Fruit fly (Drosophila melanogaster) whole organism, embryonic: ENCODE measurements around the gene CG1024.

Experiments used
- CG10366 ChIP-seq: fragments of 200-800 bp; sonication (Bioruptor generic); IDR thresholded peaks from 2 replicates; pipeline ENCODE4 v1.3.6; 2022; ENCODE audit warnings: missing biosample characterization, missing genetic modification characterization
- CG10543 ChIP-seq: fragments of 200-800 bp; sonication (Bioruptor generic); optimal IDR thresholded peaks from 3 replicates; lab custom pipeline; 2017; ENCODE audit warnings: missing biosample characterization, mild to moderate bottlenecking, missing genetic modification characterization, moderate library complexity
- CG12155 ChIP-seq: fragments of 200-800 bp; sonication (Bioruptor generic); optimal IDR thresholded peaks from 3 replicates; lab custom pipeline; 2016; ENCODE audit warnings: missing biosample characterization, missing genetic modification characterization
- CG12769 ChIP-seq: fragments of 200-800 bp; sonication (Bioruptor generic); optimal IDR thresholded peaks from 2 replicates; lab custom pipeline; 2019; ENCODE audit warnings: missing biosample characterization, mild to moderate bottlenecking, missing genetic modification characterization, moderate library complexity
- CG1602 ChIP-seq: fragments of 200-800 bp; sonication (Bioruptor generic); optimal IDR thresholded peaks from 3 replicates; lab custom pipeline; 2016; ENCODE audit warnings: missing biosample characterization, missing genetic modification characterization
- CG33213 ChIP-seq: fragments of 200-800 bp; sonication (Bioruptor generic); optimal IDR thresholded peaks from 3 replicates; lab custom pipeline; 2016; ENCODE audit warnings: missing biosample characterization, missing genetic modification characterization
- CG34376 ChIP-seq: fragments of 200-800 bp; sonication (Bioruptor generic); optimal IDR thresholded peaks from 2 replicates; lab custom pipeline; 2018; ENCODE audit warnings: missing biosample characterization, mild to moderate bottlenecking, missing genetic modification characterization
- Chrac-16 ChIP-seq: fragments of 200-800 bp; sonication (Bioruptor generic); optimal IDR thresholded peaks from 3 replicates; lab custom pipeline; 2016; ENCODE audit warnings: missing biosample characterization, missing genetic modification characterization
- D19A ChIP-seq: fragments of 200-800 bp; optimal IDR thresholded peaks from 3 replicates; lab custom pipeline; 2019; ENCODE audit warnings: missing biosample characterization, mild to moderate bottlenecking, missing genetic modification characterization, moderate library complexity
- Ets65A ChIP-seq: fragments of 200-800 bp; sonication (Bioruptor generic); peaks from one replicate; lab custom pipeline; 2016; ENCODE audit warnings: missing biosample characterization, missing genetic modification characterization
- Fer2 ChIP-seq: fragments of 200-800 bp; sonication (Bioruptor generic); optimal IDR thresholded peaks from 2 replicates; lab custom pipeline; 2018; ENCODE audit warnings: missing biosample characterization, mild to moderate bottlenecking, missing genetic modification characterization, moderate library complexity
- Hr51 ChIP-seq, 2 experiments: fragments of 200-800 bp; sonication (Bioruptor generic); optimal IDR thresholded peaks; 2 replicates in 1 of 2; 3 replicates in 1 of 2; lab custom pipeline; 2016 to 2018; ENCODE audit warnings: missing biosample characterization in 2 of 2, missing genetic modification characterization in 2 of 2, mild to moderate bottlenecking in 1 of 2, moderate library complexity in 1 of 2
- Hr78 ChIP-seq, 2 experiments: fragments of 200-800 bp in 1 of 2; fragments of >200 bp in 1 of 2; sonication (Bioruptor generic) in 1 of 2; optimal IDR thresholded peaks; 2 replicates each; lab custom pipeline; 2017 to 2019; ENCODE audit warnings: missing biosample characterization in 2 of 2, missing genetic modification characterization in 2 of 2, mild to moderate bottlenecking in 1 of 2, moderate library complexity in 1 of 2
- MBD-R2 ChIP-seq: fragments of 200-800 bp; sonication (Bioruptor generic); IDR thresholded peaks from 2 replicates; pipeline ENCODE4 v1.3.6; 2022; ENCODE audit warnings: missing biosample characterization, missing genetic modification characterization
- Med ChIP-seq: fragments of 200-800 bp; sonication (Bioruptor generic); peaks from one replicate; lab custom pipeline; 2016; ENCODE audit warnings: missing biosample characterization, missing genetic modification characterization, mild to moderate bottlenecking, inconsistent platforms, moderate library complexity
- Pdp1 ChIP-seq, 2 experiments: fragments of 200-800 bp; sonication (Bioruptor generic); optimal IDR thresholded peaks; 3 replicates each; lab custom pipeline; 2016; ENCODE audit warnings: missing biosample characterization in 2 of 2, missing genetic modification characterization in 2 of 2, mild to moderate bottlenecking in 1 of 2, moderate library complexity in 1 of 2
- Sox100B ChIP-seq: fragments of 200-800 bp; sonication (Bioruptor generic); optimal IDR thresholded peaks from 3 replicates; lab custom pipeline; 2018; ENCODE audit warnings: missing biosample characterization, mild to moderate bottlenecking, missing genetic modification characterization
- TFAM ChIP-seq: fragments of 200-800 bp; sonication (Bioruptor generic); optimal IDR thresholded peaks from 2 replicates; lab custom pipeline; 2017; ENCODE audit warnings: missing biosample characterization, missing genetic modification characterization, inconsistent platforms
- Taf1 ChIP-seq: fragments of 200-800 bp; sonication (Bioruptor generic); IDR thresholded peaks from 2 replicates; pipeline ENCODE4 v1.3.6; 2022; ENCODE audit warnings: missing biosample characterization, missing genetic modification characterization
- bbx ChIP-seq: fragments of 200-800 bp; sonication (Bioruptor generic); IDR thresholded peaks from 2 replicates; pipeline ENCODE4 v1.3.6; 2022; ENCODE audit warnings: missing biosample characterization, missing genetic modification characterization; ENCODE audit not compliant: partially characterized antibody
- cg ChIP-seq: fragments of 200-800 bp; sonication (Bioruptor generic); optimal IDR thresholded peaks from 3 replicates; lab custom pipeline; 2019; ENCODE audit warnings: missing biosample characterization, mild to moderate bottlenecking, missing genetic modification characterization, moderate library complexity
- chinmo ChIP-seq: fragments of 200-800 bp; sonication (Bioruptor generic); IDR thresholded peaks from 4 replicates; pipeline ENCODE4 v1.3.6; 2022; ENCODE audit warnings: missing biosample characterization, missing genetic modification characterization; ENCODE audit not compliant: partially characterized antibody
- corto ChIP-seq: fragments of 200-800 bp; sonication (Bioruptor generic); optimal IDR thresholded peaks from 2 replicates; lab custom pipeline; 2016; ENCODE audit warnings: missing biosample characterization, mild to moderate bottlenecking, missing genetic modification characterization, moderate library complexity
- crol ChIP-seq: fragments of 200-800 bp; sonication (Bioruptor generic); IDR thresholded peaks from 2 replicates; pipeline ENCODE4 v1.3.6; 2022; ENCODE audit warnings: missing biosample characterization, missing genetic modification characterization
- disco-r ChIP-seq: fragments of 200-800 bp; sonication (Bioruptor generic); optimal IDR thresholded peaks from 2 replicates; lab custom pipeline; 2016; ENCODE audit warnings: missing biosample characterization, missing genetic modification characterization
- eve ChIP-seq, 2 experiments: fragments of >200 bp; optimal IDR thresholded peaks; 2 replicates each; lab custom pipeline; 2017; ENCODE audit warnings: missing biosample characterization in 2 of 2, missing genetic modification characterization in 2 of 2
- exex ChIP-seq: fragments of 200-800 bp; sonication (Bioruptor generic); optimal IDR thresholded peaks from 4 replicates; lab custom pipeline; 2018; ENCODE audit warnings: missing biosample characterization, mild to moderate bottlenecking, missing genetic modification characterization, moderate library complexity
- gro ChIP-seq: fragments of 200-800 bp; sonication (Bioruptor generic); optimal IDR thresholded peaks from 2 replicates; lab custom pipeline; 2016; ENCODE audit warnings: missing biosample characterization, missing genetic modification characterization
- gsb-n ChIP-seq: fragments of 200-800 bp; sonication (Bioruptor generic); optimal IDR thresholded peaks from 3 replicates; lab custom pipeline; 2018; ENCODE audit warnings: missing biosample characterization, mild to moderate bottlenecking, missing genetic modification characterization
- insv ChIP-seq, 2 experiments: fragments of 200-800 bp; sonication (Bioruptor generic); optimal IDR thresholded peaks; 3 replicates each; lab custom pipeline; 2016 to 2018; ENCODE audit warnings: missing biosample characterization in 2 of 2, missing genetic modification characterization in 2 of 2
- kah ChIP-seq: fragments of 200-800 bp; sonication (Bioruptor generic); optimal IDR thresholded peaks from 2 replicates; lab custom pipeline; 2018; ENCODE audit warnings: missing biosample characterization, mild to moderate bottlenecking, missing genetic modification characterization
- mirr ChIP-seq: fragments of 200-800 bp; sonication (Bioruptor generic); optimal IDR thresholded peaks from 3 replicates; lab custom pipeline; 2018; ENCODE audit warnings: missing biosample characterization, mild to moderate bottlenecking, missing genetic modification characterization
- nom ChIP-seq: fragments of 200-800 bp; sonication (Bioruptor generic); optimal IDR thresholded peaks from 2 replicates; lab custom pipeline; 2017; ENCODE audit warnings: missing biosample characterization, missing genetic modification characterization, mild to moderate bottlenecking, moderate library complexity, missing genetic modification reagents
- pb ChIP-seq: fragments of 200-800 bp; sonication (Bioruptor generic); optimal IDR thresholded peaks from 3 replicates; lab custom pipeline; 2016; ENCODE audit warnings: missing biosample characterization, missing genetic modification characterization
- pros ChIP-seq: fragments of 200-800 bp; sonication (Bioruptor generic); optimal IDR thresholded peaks from 3 replicates; lab custom pipeline; 2019; ENCODE audit warnings: missing biosample characterization, mild to moderate bottlenecking, missing genetic modification characterization, moderate library complexity
- sd ChIP-seq: fragments of 200-800 bp; sonication (Bioruptor generic); optimal IDR thresholded peaks from 3 replicates; lab custom pipeline; 2018; ENCODE audit warnings: missing biosample characterization, mild to moderate bottlenecking, missing genetic modification characterization, moderate library complexity
- so ChIP-seq: fragments of 200-800 bp; sonication (Bioruptor generic); IDR thresholded peaks from 3 replicates; pipeline ENCODE4 v1.3.6; 2022; ENCODE audit warnings: missing biosample characterization, missing genetic modification characterization
- sug ChIP-seq: fragments of 200-800 bp; optimal IDR thresholded peaks from 2 replicates; lab custom pipeline; 2019; ENCODE audit warnings: missing biosample characterization, mild to moderate bottlenecking, missing genetic modification characterization, moderate library complexity
- twi ChIP-seq: fragments of 200-800 bp; optimal IDR thresholded peaks from 2 replicates; lab custom pipeline; 2019; ENCODE audit warnings: missing biosample characterization, mild to moderate bottlenecking, missing genetic modification characterization, moderate library complexity

CG1024 gene

dm6 chr3R:6395572-6396295, 15.6 kb upstream of the CG1024 start (continued):
- TF ChIP-seq pb (GFP tag; lab: Kevin White, UChicago) (no peak), chinmo (0 out of 4 replicates have a peak, but pooled peaks have one; percentile 15), Hr51 (GFP tag; optimal IDR thresholded peaks at IDR 0.05; lab: Kevin White, UChicago) (no peak), CG1602 (no peak), CG12155 (GFP tag; lab: Kevin White, UChicago) (no peak), so (GFP tag; lab: Robert Waterston, UW) (no peak), Sox100B (peak; percentile 38), corto (GFP tag; lab: Kevin White, UChicago) (peak; percentile 6)

- TF ChIP-seq mirr (GFP tag; lab: Kevin White, UChicago) = peak; percentile 69
- TF ChIP-seq crol = peak; percentile 25; the same call in 1 of the 2 replicates
- no peak for TF ChIP-seq bbx (GFP tag; lab: Robert Waterston, UW)
- TF ChIP-seq Hr78 (GFP tag; optimal IDR thresholded peaks at IDR 0.05; lab: Kevin White, UChicago) = peak in 1 of 2 experiments; percentile 71
- TF ChIP-seq Taf1 = no peak
- TF ChIP-seq TFAM (GFP tag; lab: Kevin White, UChicago) = no peak
- peak; percentile 6 for TF ChIP-seq kah (GFP tag; lab: Kevin White, UChicago)
- 0 out of 4 replicates have a peak, but pooled peaks have one; percentile 60 for TF ChIP-seq chinmo
- TF ChIP-seq gsb-n (tag; lab: Kevin White, UChicago) = no peak
- peak in 1 of 2 experiments; percentile 26 for TF ChIP-seq Pdp1 (GFP tag; optimal IDR thresholded peaks at IDR 0.05; lab: Kevin White, UChicago)
- peak in 1 of 2 experiments; percentile 48 for TF ChIP-seq eve (GFP tag; optimal IDR thresholded peaks at IDR 0.05; lab: Kevin White, UChicago)
- peak; percentile 62 for TF ChIP-seq exex (tag; lab: Kevin White, UChicago)
- peak; percentile 25 for TF ChIP-seq D19A
- peak; percentile 37 for TF ChIP-seq Med (GFP tag; lab: Kevin White, UChicago)
- peak; percentile 23 for TF ChIP-seq gro (GFP tag; lab: Kevin White, UChicago)
- peak; percentile 1 for TF ChIP-seq CG10543 (GFP tag; lab: Kevin White, UChicago)
- TF ChIP-seq insv (GFP tag; optimal IDR thresholded peaks at IDR 0.05; lab: Kevin White, UChicago) = no peak
- TF ChIP-seq sug (tag; lab: Kevin White, UChicago) = peak; percentile 49
- peak; percentile 81 for TF ChIP-seq twi (tag; lab: Kevin White, UChicago)
- peak; percentile 79 for TF ChIP-seq sd (tag; lab: Kevin White, UChicago)
Measured at dm6 chr3R:6394247-6394522, 14.1 kb upstream of the CG1024 start.

dm6 chr3R:6393515-6394246, 13.6 kb upstream of the CG1024 start:
- TF ChIP-seq Ets65A (GFP tag; lab: Kevin White, UChicago) (peak; percentile 76), CG10366 (GFP tag; lab: Robert Waterston, UW) (no peak), Chrac-16 (GFP tag; lab: Kevin White, UChicago) (no peak), crol (0 out of 2 replicates have a peak, but pooled peaks have one; percentile 6), Med (GFP tag; lab: Kevin White, UChicago) (peak; percentile 16), CG12769 (peak; percentile 44), cg (GFP tag; lab: Kevin White, UChicago) (peak; percentile 7), pros (GFP tag; lab: Kevin White, UChicago) (peak; percentile 30), mirr (GFP tag; lab: Kevin White, UChicago) (no peak), Fer2 (tag; lab: Kevin White, UChicago) (no peak), CG33213 (GFP tag; lab: Kevin White, UChicago) (no peak), sd (tag; lab: Kevin White, UChicago) (peak; percentile 97), MBD-R2 (no peak), nom (GFP tag; lab: Kevin White, UChicago) (peak; percentile 15), CG34376 (GFP tag; lab: Kevin White, UChicago) (peak; percentile 6), disco-r (GFP tag; lab: Kevin White, UChicago) (no peak)
